Fruit fly (Drosophila melanogaster) whole organism, embryonic: ENCODE data around the gene CG46458.

Experiments
- Awh ChIP-seq: fragments of 200-800 bp; sonication (Bioruptor generic); IDR thresholded peaks from 2 replicates; pipeline ENCODE4, ENCODE4 v1.3.6; 2022; ENCODE audit warnings: missing biosample characterization, missing genetic modification characterization
- CG10267 ChIP-seq: fragments of 200-800 bp; sonication (Bioruptor generic); optimal IDR thresholded peaks from 2 replicates; lab custom pipeline; 2018; ENCODE audit warnings: missing biosample characterization, mild to moderate bottlenecking, missing genetic modification characterization, moderate library complexity
- CG10462 ChIP-seq: fragments of 200-800 bp; sonication (Bioruptor generic); optimal IDR thresholded peaks from 2 replicates; lab custom pipeline; 2016; ENCODE audit warnings: missing biosample characterization, missing genetic modification characterization
- CG10543 ChIP-seq: fragments of 200-800 bp; sonication (Bioruptor generic); optimal IDR thresholded peaks from 3 replicates; lab custom pipeline; 2017; ENCODE audit warnings: missing biosample characterization, mild to moderate bottlenecking, missing genetic modification characterization, moderate library complexity
- CG10654 ChIP-seq: fragments of 200-800 bp; sonication (Bioruptor generic); optimal IDR thresholded peaks from 2 replicates; lab custom pipeline; 2016; ENCODE audit warnings: missing biosample characterization, missing genetic modification characterization
- CG12219 ChIP-seq: fragments of 200-800 bp; sonication (Bioruptor generic); optimal IDR thresholded peaks from 3 replicates; lab custom pipeline; 2018; ENCODE audit warnings: missing biosample characterization, mild to moderate bottlenecking, missing genetic modification characterization
- CG12236 ChIP-seq: fragments of 200-800 bp; sonication (Bioruptor generic); optimal IDR thresholded peaks from 2 replicates; lab custom pipeline; 2016; ENCODE audit warnings: missing biosample characterization, missing genetic modification characterization
- CG12769 ChIP-seq: fragments of 200-800 bp; sonication (Bioruptor generic); optimal IDR thresholded peaks from 2 replicates; lab custom pipeline; 2019; ENCODE audit warnings: missing biosample characterization, mild to moderate bottlenecking, missing genetic modification characterization, moderate library complexity
- CG13624 ChIP-seq: fragments of 200-800 bp; sonication (Bioruptor generic); optimal IDR thresholded peaks from 2 replicates; lab custom pipeline; 2016; ENCODE audit warnings: missing biosample characterization, missing genetic modification characterization
- CG13894 ChIP-seq: fragments of 200-800 bp; sonication (Bioruptor generic); optimal IDR thresholded peaks from 3 replicates; lab custom pipeline; 2018; ENCODE audit warnings: missing biosample characterization, mild to moderate bottlenecking, missing genetic modification characterization, moderate library complexity
- CG15514 ChIP-seq: fragments of 200-800 bp; sonication (Bioruptor generic); optimal IDR thresholded peaks from 3 replicates; lab custom pipeline; 2017; ENCODE audit warnings: missing biosample characterization, missing genetic modification characterization, mild to moderate bottlenecking, moderate library complexity, missing genetic modification reagents
- CG1603 ChIP-seq: fragments of 200-800 bp; sonication (Bioruptor generic); optimal IDR thresholded peaks from 2 replicates; lab custom pipeline; 2019; ENCODE audit warnings: missing biosample characterization, mild to moderate bottlenecking, missing genetic modification characterization, moderate library complexity
- CG1647 ChIP-seq: fragments of 200-800 bp; sonication (Bioruptor generic); optimal IDR thresholded peaks from 3 replicates; lab custom pipeline; 2016; ENCODE audit warnings: missing biosample characterization, missing genetic modification characterization
- CG16813 ChIP-seq: fragments of 200-800 bp; sonication (Bioruptor generic); IDR thresholded peaks from 3 replicates; pipeline ENCODE4 v1.3.6; 2022; ENCODE audit warnings: missing biosample characterization, missing genetic modification characterization; ENCODE audit not compliant: partially characterized antibody
- CG17612 ChIP-seq: fragments of 200-800 bp; sonication (Bioruptor generic); IDR thresholded peaks from 2 replicates; pipeline ENCODE4 v1.3.6; 2022; ENCODE audit warnings: missing biosample characterization, missing genetic modification characterization
- CG17829 ChIP-seq: fragments of 200-800 bp; optimal IDR thresholded peaks from 2 replicates; lab custom pipeline; 2019; ENCODE audit warnings: missing biosample characterization, mild to moderate bottlenecking, missing genetic modification characterization, moderate library complexity
- CG1832 ChIP-seq: fragments of 200-800 bp; sonication (Bioruptor generic); optimal IDR thresholded peaks from 2 replicates; lab custom pipeline; 2017; ENCODE audit warnings: missing biosample characterization, mild to moderate bottlenecking, missing genetic modification characterization, inconsistent platforms
- CG2120 ChIP-seq: fragments of 200-800 bp; sonication (Bioruptor generic); optimal IDR thresholded peaks from 3 replicates; lab custom pipeline; 2016; ENCODE audit warnings: missing biosample characterization, missing genetic modification characterization
- CG9215 ChIP-seq: fragments of 200-800 bp; sonication (Bioruptor generic); IDR thresholded peaks from 2 replicates; pipeline ENCODE4 v1.3.6; 2022; ENCODE audit warnings: missing biosample characterization, missing genetic modification characterization
- CG9817 ChIP-seq: fragments of 200-800 bp; sonication (Bioruptor generic); optimal IDR thresholded peaks from 2 replicates; lab custom pipeline; 2018; ENCODE audit warnings: missing biosample characterization, mild to moderate bottlenecking, missing genetic modification characterization, moderate library complexity
- Dll ChIP-seq: fragments of 200-800 bp; sonication (Bioruptor generic); IDR thresholded peaks from 4 replicates; pipeline ENCODE4 v1.3.6; 2022; ENCODE audit warnings: missing biosample characterization, missing genetic modification characterization; ENCODE audit not compliant: partially characterized antibody
- Ets65A ChIP-seq: fragments of 200-800 bp; sonication (Bioruptor generic); peaks from one replicate; lab custom pipeline; 2016; ENCODE audit warnings: missing biosample characterization, missing genetic modification characterization
- Fer1 ChIP-seq: fragments of 200-800 bp; sonication (Bioruptor generic); optimal IDR thresholded peaks from 2 replicates; lab custom pipeline; 2017; ENCODE audit warnings: missing biosample characterization, mild to moderate bottlenecking, missing genetic modification characterization
- Gsc ChIP-seq: fragments of 200-800 bp; sonication (Bioruptor generic); IDR thresholded peaks from 2 replicates; pipeline ENCODE4 v1.3.6; 2022; ENCODE audit warnings: missing biosample characterization, missing genetic modification characterization
- HHEX ChIP-seq: fragments of 200-800 bp; sonication (Bioruptor generic); optimal IDR thresholded peaks from 3 replicates; lab custom pipeline; 2017; ENCODE audit warnings: missing biosample characterization, mild to moderate bottlenecking, missing genetic modification characterization, missing genetic modification reagents
- HLH4C ChIP-seq: fragments of 200-800 bp; sonication (Bioruptor generic); IDR thresholded peaks from 3 replicates; pipeline ENCODE4 v1.3.6; 2022; ENCODE audit warnings: missing biosample characterization, missing genetic modification characterization; ENCODE audit not compliant: partially characterized antibody
- Med ChIP-seq: fragments of 200-800 bp; sonication (Bioruptor generic); peaks from one replicate; lab custom pipeline; 2016; ENCODE audit warnings: missing biosample characterization, missing genetic modification characterization, mild to moderate bottlenecking, inconsistent platforms, moderate library complexity
- NC2α ChIP-seq: fragments of 200-800 bp; sonication (Bioruptor generic); optimal IDR thresholded peaks from 2 replicates; lab custom pipeline; 2016; ENCODE audit warnings: missing biosample characterization, missing genetic modification characterization
- Sry-β ChIP-seq: fragments of 200-800 bp; sonication (Bioruptor generic); optimal IDR thresholded peaks from 2 replicates; lab custom pipeline; 2018; ENCODE audit warnings: missing biosample characterization, mild to moderate bottlenecking, missing genetic modification characterization, moderate library complexity
- bigmax ChIP-seq: fragments of 200-800 bp; sonication (Bioruptor generic); optimal IDR thresholded peaks from 2 replicates; lab custom pipeline; 2018; ENCODE audit warnings: missing biosample characterization, mild to moderate bottlenecking, missing genetic modification characterization
- bsh ChIP-seq, 2 experiments: fragments of 200-800 bp; sonication (Bioruptor generic); optimal IDR thresholded peaks; 2 replicates each; lab custom pipeline; 2017 to 2018; ENCODE audit warnings: mild to moderate bottlenecking in 2 of 2, missing biosample characterization in 2 of 2, missing genetic modification characterization in 2 of 2, moderate library complexity in 1 of 2
- btn ChIP-seq: fragments of 200-800 bp; sonication (Bioruptor generic); optimal IDR thresholded peaks from 2 replicates; lab custom pipeline; 2016; ENCODE audit warnings: missing biosample characterization, missing genetic modification characterization
- caup ChIP-seq: fragments of 200-800 bp; sonication (Bioruptor generic); optimal IDR thresholded peaks from 3 replicates; lab custom pipeline; 2017; ENCODE audit warnings: missing biosample characterization, mild to moderate bottlenecking, missing genetic modification characterization, moderate library complexity; ENCODE audit not compliant: severe bottlenecking
- crol ChIP-seq: fragments of 200-800 bp; sonication (Bioruptor generic); IDR thresholded peaks from 2 replicates; pipeline ENCODE4 v1.3.6; 2022; ENCODE audit warnings: missing biosample characterization, missing genetic modification characterization
- dmrt11E ChIP-seq: fragments of 200-800 bp; sonication (Bioruptor generic); optimal IDR thresholded peaks from 3 replicates; lab custom pipeline; 2018; ENCODE audit warnings: missing biosample characterization, mild to moderate bottlenecking, missing genetic modification characterization, moderate library complexity
- esg ChIP-seq: fragments of 200-800 bp; sonication (Bioruptor generic); conservative IDR thresholded peaks from 2 replicates; pipeline ENCODE4 v1.3.6; 2022; ENCODE audit warnings: missing biosample characterization, missing genetic modification characterization
- hb ChIP-seq: fragments of 200-800 bp; sonication (Bioruptor generic); IDR thresholded peaks from 3 replicates; pipeline ENCODE4 v1.3.6; 2022; ENCODE audit warnings: missing biosample characterization, missing genetic modification characterization; ENCODE audit not compliant: partially characterized antibody
- lola ChIP-seq, 3 experiments: fragments of >200 bp in 2 of 3; fragments of 200-800 bp in 1 of 3; sonication (Bioruptor generic) in 1 of 3; optimal IDR thresholded peaks; 2 replicates each; lab custom pipeline; 2017 to 2019; ENCODE audit warnings: missing biosample characterization in 3 of 3, missing genetic modification characterization in 3 of 3, mild to moderate bottlenecking in 1 of 3, moderate library complexity in 1 of 3
- nerfin-1 ChIP-seq: fragments of 200-800 bp; sonication (Bioruptor generic); optimal IDR thresholded peaks from 3 replicates; lab custom pipeline; 2019; ENCODE audit warnings: missing biosample characterization, mild to moderate bottlenecking, missing genetic modification characterization, moderate library complexity
- pb ChIP-seq: fragments of 200-800 bp; sonication (Bioruptor generic); optimal IDR thresholded peaks from 3 replicates; lab custom pipeline; 2016; ENCODE audit warnings: missing biosample characterization, missing genetic modification characterization
- pum ChIP-seq: fragments of 200-800 bp; sonication (Bioruptor generic); optimal IDR thresholded peaks from 2 replicates; lab custom pipeline; 2016; ENCODE audit warnings: missing biosample characterization, missing genetic modification characterization
- ranshi ChIP-seq: fragments of 200-800 bp; sonication (Bioruptor generic); IDR thresholded peaks from 2 replicates; pipeline ENCODE4 v1.3.6; 2022; ENCODE audit warnings: missing biosample characterization, missing genetic modification characterization
- rib ChIP-seq: fragments of 200-800 bp; sonication (Bioruptor generic); IDR thresholded peaks from 2 replicates; pipeline ENCODE4 v1.3.6; 2022; ENCODE audit warnings: missing biosample characterization, missing genetic modification characterization
- run ChIP-seq: fragments of 200-800 bp; sonication (Bioruptor generic); optimal IDR thresholded peaks from 3 replicates; lab custom pipeline; 2018; ENCODE audit warnings: missing biosample characterization, mild to moderate bottlenecking, missing genetic modification characterization
- salm ChIP-seq: fragments of 200-800 bp; sonication (Bioruptor generic); optimal IDR thresholded peaks from 2 replicates; lab custom pipeline; 2018; ENCODE audit warnings: missing biosample characterization, mild to moderate bottlenecking, missing genetic modification characterization
- sisA ChIP-seq: fragments of 200-800 bp; sonication (Bioruptor generic); IDR thresholded peaks from 2 replicates; pipeline ENCODE4 v1.3.6; 2022; ENCODE audit warnings: missing biosample characterization, missing genetic modification characterization
- tgo ChIP-seq: fragments of 200-800 bp; sonication (Bioruptor generic); IDR thresholded peaks from 3 replicates; pipeline ENCODE4 v1.3.6; 2022; ENCODE audit warnings: missing biosample characterization, missing genetic modification characterization
- tio ChIP-seq: fragments of 200-800 bp; sonication (Bioruptor generic); optimal IDR thresholded peaks from 2 replicates; lab custom pipeline; 2017; ENCODE audit warnings: missing biosample characterization, missing genetic modification characterization, inconsistent platforms

CG46458 gene

dm6 chr3R:6935810-6936549 lies 22.2 kb downstream of the CG46458 start (continued):
- TF ChIP-seq dmrt11E (tag; lab: Kevin White, UChicago) (peak; percentile 87), Med (GFP tag; lab: Kevin White, UChicago) (peak; percentile 92), CG15514 (GFP tag; lab: Kevin White, UChicago) (peak; percentile 3), CG10267 (tag; lab: Kevin White, UChicago) (peak; percentile 81), Fer1 (peak; percentile 64), run (peak; percentile 63), CG1603 (tag; lab: Kevin White, UChicago) (peak; percentile 79), btn (GFP tag; lab: Kevin White, UChicago) (peak; percentile 13), rib (no peak), CG12219 (peak; percentile 72), nerfin-1 (tag; lab: Kevin White, UChicago) (peak; percentile 74), HHEX (peak; percentile 53), CG17612 (no peak), salm (tag; lab: Kevin White, UChicago) (peak; percentile 70), CG10543 (GFP tag; lab: Kevin White, UChicago) (no peak), NC2α (GFP tag; lab: Kevin White, UChicago) (peak; percentile 28), CG1832 (GFP tag; lab: Kevin White, UChicago) (no peak), CG9817 (tag; lab: Kevin White, UChicago) (peak; percentile 54), CG12769 (tag; lab: Kevin White, UChicago) (peak; percentile 12), CG10462 (peak; percentile 30), Awh (GFP tag; lab: Robert Waterston, UW) (peak; percentile 68; the same call in 1 of the 2 replicates), CG16813 (GFP tag; lab: Robert Waterston, UW) (no peak), bsh (GFP tag; optimal IDR thresholded peaks at IDR 0.05; lab: Kevin White, UChicago) (peak in 1 of 2 experiments; percentile 88), CG1647 (GFP tag; lab: Kevin White, UChicago) (peak; percentile 31), Dll (no peak), sisA (GFP tag; lab: Robert Waterston, UW) (peak; percentile 67), Gsc (GFP tag; lab: Robert Waterston, UW) (no peak), CG17829 (tag; lab: Kevin White, UChicago) (peak; percentile 89), pum (peak; percentile 70), ranshi (peak; percentile 60; the same call in 1 of the 2 replicates), esg (peak; percentile 73), tio (GFP tag; lab: Kevin White, UChicago) (peak; percentile 65), Sry-β (GFP tag; lab: Kevin White, UChicago) (no peak), HLH4C (GFP tag; lab: Robert Waterston, UW) (no peak), CG12236 (GFP tag; lab: Kevin White, UChicago) (peak; percentile 42), Ets65A (GFP tag; lab: Kevin White, UChicago) (peak; percentile 76), bigmax (GFP tag; lab: Kevin White, UChicago) (no peak), CG2120 (GFP tag; lab: Kevin White, UChicago) (peak; percentile 45), lola (GFP tag; optimal IDR thresholded peaks at IDR 0.05; lab: Kevin White, UChicago) (peak in 1 of 3 experiments; percentile 88), CG13624 (GFP tag; lab: Kevin White, UChicago) (peak; percentile 50), tgo (GFP tag; lab: Robert Waterston, UW) (peak; percentile 61), CG13894 (tag; lab: Kevin White, UChicago) (no peak), CG9215 (GFP tag; lab: Robert Waterston, UW) (0 out of 2 replicates have a peak, but pooled peaks have one; percentile 34), CG10654 (GFP tag; lab: Kevin White, UChicago) (peak; percentile 45), caup (GFP tag; lab: Kevin White, UChicago) (peak; percentile 49), hb (GFP tag; lab: Robert Waterston, UW) (no peak), pb (GFP tag; lab: Kevin White, UChicago) (peak; percentile 16), crol (peak; percentile 91)
